Fruit fly (Drosophila melanogaster): ENCODE measurements around the gene CG31886.

CG31886 gene

dm6 chr2L:8920294-8920693 lies 38.6 kb downstream of the CG31886 start:
- TF ChIP-seq Hnf4 (GFP tag; optimal IDR thresholded peaks at IDR 0.05) (peak; percentile 81), Myc (optimal IDR thresholded peaks at IDR 0.05) (no peak), HLH106 (tag; optimal IDR thresholded peaks at IDR 0.05) (peak; percentile 81), h (GFP tag; optimal IDR thresholded peaks at IDR 0.05) (peak; percentile 91), Jra (GFP tag; optimal IDR thresholded peaks at IDR 0.05) (peak; percentile 46), Abd-B (GFP tag; optimal IDR thresholded peaks at IDR 0.05) (no peak), psq (GFP tag; optimal IDR thresholded peaks at IDR 0.05) (peak; percentile 79), Sp1 (GFP tag; optimal IDR thresholded peaks at IDR 0.05) (peak; percentile 75), jim (GFP tag; optimal IDR thresholded peaks at IDR 0.05) (no peak), Hr78 (GFP tag; optimal IDR thresholded peaks at IDR 0.05) (no peak), sage (GFP tag; optimal IDR thresholded peaks at IDR 0.05) (peak; percentile 76), OdsH (GFP tag; optimal IDR thresholded peaks at IDR 0.05) (peak; percentile 87), Dif (GFP tag; optimal IDR thresholded peaks at IDR 0.05; ENCODE audit: partially characterized antibody) (no peak), rgr (GFP tag; optimal IDR thresholded peaks at IDR 0.05) (peak; percentile 89), N (GFP tag; optimal IDR thresholded peaks at IDR 0.05) (no peak), woc (GFP tag; optimal IDR thresholded peaks at IDR 0.05) (peak; percentile 82), Rel (GFP tag; optimal IDR thresholded peaks at IDR 0.05) (peak; percentile 69), Rel (tag; optimal IDR thresholded peaks at IDR 0.05) (no peak), sv (GFP tag; optimal IDR thresholded peaks at IDR 0.05) (no peak), GATAd (GFP tag; optimal IDR thresholded peaks at IDR 0.05) (no peak), tai (GFP tag; optimal IDR thresholded peaks at IDR 0.05) (no peak), Dfd (GFP tag; optimal IDR thresholded peaks at IDR 0.05) (no peak), CG9705 (GFP tag; optimal IDR thresholded peaks at IDR 0.05) (no peak), dl (GFP tag; optimal IDR thresholded peaks at IDR 0.05; ENCODE audit: insufficient read depth in 1 of 2, partially characterized antibody in 2 of 2) (no peak), pan (optimal IDR thresholded peaks at IDR 0.05) (no peak), Hr83 (GFP tag; optimal IDR thresholded peaks at IDR 0.05; ENCODE audit: poor library complexity, severe bottlenecking) (no peak), lola (GFP tag; optimal IDR thresholded peaks at IDR 0.05) (no peak), Vsx2 (GFP tag; optimal IDR thresholded peaks at IDR 0.05; ENCODE audit: partially characterized antibody) (no peak), ey (GFP tag; optimal IDR thresholded peaks at IDR 0.05) (peak; percentile 82), usp (GFP tag; optimal IDR thresholded peaks at IDR 0.05) (no peak), dmrt93B (GFP tag; optimal IDR thresholded peaks at IDR 0.05) (peak; percentile 49), fru (GFP tag; optimal IDR thresholded peaks at IDR 0.05) (peak; percentile 88), Mio (GFP tag; optimal IDR thresholded peaks at IDR 0.05) (no peak), CrebA (GFP tag; optimal IDR thresholded peaks at IDR 0.05; ENCODE audit: borderline replicate concordance) (no peak), dsf (GFP tag; optimal IDR thresholded peaks at IDR 0.05; ENCODE audit: borderline replicate concordance) (no peak), br (GFP tag; optimal IDR thresholded peaks at IDR 0.05) (peak; percentile 78), CG32264 (GFP tag; optimal IDR thresholded peaks at IDR 0.05) (peak; percentile 55), foxo (GFP tag; optimal IDR thresholded peaks at IDR 0.05) (peak in 1 of 2 experiments; percentile 89), brk (GFP tag; optimal IDR thresholded peaks at IDR 0.05) (peak; percentile 88)

- TF ChIP-seq jim (GFP tag; optimal IDR thresholded peaks at IDR 0.05) (no peak), sv (GFP tag; optimal IDR thresholded peaks at IDR 0.05) (no peak), lola (GFP tag; optimal IDR thresholded peaks at IDR 0.05) (no peak), Hr78 (GFP tag; optimal IDR thresholded peaks at IDR 0.05) (no peak), dl (GFP tag; optimal IDR thresholded peaks at IDR 0.05; ENCODE audit: insufficient read depth in 1 of 2, partially characterized antibody in 2 of 2) (no peak), rgr (GFP tag; optimal IDR thresholded peaks at IDR 0.05) (no peak), Myc (optimal IDR thresholded peaks at IDR 0.05) (no peak), woc (GFP tag; optimal IDR thresholded peaks at IDR 0.05) (no peak), h (GFP tag; optimal IDR thresholded peaks at IDR 0.05) (no peak), Jra (GFP tag; optimal IDR thresholded peaks at IDR 0.05) (no peak), Dfd (GFP tag; optimal IDR thresholded peaks at IDR 0.05) (no peak), sage (GFP tag; optimal IDR thresholded peaks at IDR 0.05) (no peak), Dif (GFP tag; optimal IDR thresholded peaks at IDR 0.05; ENCODE audit: partially characterized antibody) (no peak)
Measured at dm6 chr2L:8919638-8920037, 39.2 kb downstream of the CG31886 start.

Measured in whole organism, wandering third instar larva.